Worm (Caenorhabditis elegans) whole organism, young adult: ENCODE data around the gene hum-4.

Experiments used
- athp-1 ChIP-seq: sonication (generic microtip); optimal IDR thresholded peaks from 2 replicates; lab custom pipeline; 2017; ENCODE audit warnings: mild to moderate bottlenecking, missing genetic modification characterization, missing compliant biosample characterization
- ceh-40 ChIP-seq: fragments of 200-800 bp; sonication (Bioruptor generic); IDR thresholded peaks from 2 replicates; pipeline ENCODE4 v1.3.6; 2022; ENCODE audit warnings: missing genetic modification characterization, missing compliant biosample characterization
- ceh-58 ChIP-seq: fragments of 200-800 bp; sonication (Bioruptor generic); IDR thresholded peaks from 2 replicates; pipeline ENCODE4 v1.3.6; 2022; ENCODE audit warnings: missing genetic modification characterization, missing compliant biosample characterization
- dox-1 ChIP-seq: fragments of 200-800 bp; sonication (Bioruptor generic); IDR thresholded peaks from 2 replicates; pipeline ENCODE4 v1.3.6; 2022; ENCODE audit warnings: missing genetic modification reagents, missing genetic modification characterization, missing compliant biosample characterization
- efl-1 ChIP-seq: fragments of 150-350 bp; optimal IDR thresholded peaks from 2 replicates; lab custom pipeline; 2014; ENCODE audit warnings: missing biosample characterization, missing genetic modification reagents, missing genetic modification characterization
- ets-4 ChIP-seq: fragments of 200-800 bp; sonication (Bioruptor generic); optimal IDR thresholded peaks from 2 replicates; lab custom pipeline; 2018; ENCODE audit warnings: mild to moderate bottlenecking, missing genetic modification characterization, missing compliant biosample characterization
- fkh-3 ChIP-seq: sonication (generic microtip); optimal IDR thresholded peaks from 2 replicates; lab custom pipeline; 2016; ENCODE audit warnings: mild to moderate bottlenecking, missing genetic modification characterization, missing compliant biosample characterization
- him-1 ChIP-seq: sonication (generic microtip); optimal IDR thresholded peaks from 2 replicates; lab custom pipeline; 2016; ENCODE audit warnings: missing genotype, missing genetic modification reagents, missing genetic modification characterization, missing compliant biosample characterization
- lag-1 ChIP-seq: fragments of 200-800 bp; sonication (Bioruptor generic); IDR thresholded peaks from 2 replicates; pipeline ENCODE4 v1.3.6; 2022; ENCODE audit warnings: missing genetic modification reagents, missing genetic modification characterization, missing compliant biosample characterization
- lsl-1 ChIP-seq: fragments of 200-800 bp; sonication (Bioruptor generic); optimal IDR thresholded peaks from 2 replicates; lab custom pipeline; 2018; ENCODE audit warnings: mild to moderate bottlenecking, missing genetic modification characterization, moderate library complexity, missing compliant biosample characterization
- mes-4 ChIP-seq: sonication (generic microtip); optimal IDR thresholded peaks from 2 replicates; lab custom pipeline; 2016; ENCODE audit warnings: missing genotype, missing genetic modification characterization, missing compliant biosample characterization
- nfya-2 ChIP-seq: fragments of 200-800 bp; sonication (Bioruptor generic); IDR thresholded peaks from 2 replicates; pipeline ENCODE4 v1.3.6; 2022; ENCODE audit warnings: missing genetic modification reagents, missing genetic modification characterization, missing compliant biosample characterization
- nhr-179 ChIP-seq: sonication (generic microtip); optimal IDR thresholded peaks from 2 replicates; lab custom pipeline; 2016; ENCODE audit warnings: mild to moderate bottlenecking, missing genetic modification characterization, missing compliant biosample characterization
- pha-4 ChIP-seq: fragments of 150-350 bp; sonication (generic microtip); optimal IDR thresholded peaks from 2 replicates; lab custom pipeline; 2014; ENCODE audit warnings: missing biosample characterization, missing genetic modification reagents, missing genetic modification characterization
- rpc-1 ChIP-seq, 2 experiments: fragments of 150-350 bp in 1 of 2; sonication (generic microtip) in 1 of 2; optimal IDR thresholded peaks; 2 replicates each; lab custom pipeline; 2014 to 2018; ENCODE audit warnings: missing biosample characterization in 1 of 2, missing genetic modification characterization in 1 of 2, missing genetic modification reagents in 1 of 2, missing genotype in 1 of 2
- sea-2 ChIP-seq: fragments of 200-800 bp; sonication (Bioruptor generic); IDR thresholded peaks from 2 replicates; pipeline ENCODE4 v1.3.6; 2022; ENCODE audit warnings: missing genetic modification characterization, missing compliant biosample characterization
- snpc-1.3 ChIP-seq: sonication (generic microtip); optimal IDR thresholded peaks from 2 replicates; lab custom pipeline; 2017; ENCODE audit warnings: missing genetic modification characterization, mild to moderate bottlenecking, missing compliant biosample characterization, antibody characterized with exemption, moderate library complexity, missing genotype, missing genetic modification reagents; ENCODE audit not compliant: insufficient read depth
- snpc-4 ChIP-seq, 5 experiments: fragments of 150-350 bp in 1 of 5; sonication (generic microtip) in 4 of 5; optimal IDR thresholded peaks; 2 replicates each; lab custom pipeline; 2014 to 2018; ENCODE audit warnings: missing genetic modification characterization in 5 of 5, missing biosample characterization in 3 of 5, antibody characterized with exemption in 2 of 5, mild to moderate bottlenecking in 2 of 5, missing compliant biosample characterization in 2 of 5, missing genotype in 2 of 5, moderate library complexity in 2 of 5, missing genetic modification reagents in 1 of 5
- ztf-25 ChIP-seq: fragments of 200-800 bp; sonication (Bioruptor generic); IDR thresholded peaks from 2 replicates; pipeline ENCODE4 v1.3.6; 2022; ENCODE audit warnings: missing genetic modification reagents, missing genetic modification characterization, missing compliant biosample characterization

Gene hum-4

DNA sequence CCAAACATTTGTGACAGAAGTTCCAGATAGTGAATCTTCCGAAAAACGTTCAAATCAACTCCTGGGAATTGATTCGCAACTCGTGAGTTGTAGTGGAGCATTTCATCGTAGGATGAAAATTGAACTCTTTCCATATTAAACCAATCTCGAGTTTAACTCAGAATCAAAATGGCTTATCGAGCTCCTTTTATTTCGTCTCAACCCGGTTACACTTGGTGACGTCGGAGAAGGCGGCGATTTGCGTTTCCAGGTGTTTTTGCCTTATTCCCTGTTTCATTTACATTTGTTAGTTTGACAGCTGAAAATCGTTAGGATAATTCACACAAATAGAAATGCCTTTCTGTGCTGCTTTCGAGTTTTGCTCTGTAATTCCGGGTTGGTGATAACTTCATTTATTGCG lies 57.9 kb downstream of the hum-4 start, which contains the start of gene F42E11.3:
F42E11.3 (minus strand) TSS at position 101 of the 400 bp plus-strand sequence.
- TF ChIP-seq ceh-58 (no peak), nfya-2 (GFP tag; lab: Robert Waterston, UW) (no peak), athp-1 (tag; lab: Kevin White, UChicago) (no peak), ceh-40 (no peak), ztf-25 (no peak), lsl-1 (no peak), mes-4 (no peak), ets-4 (GFP tag; lab: Kevin White, UChicago) (no peak), efl-1 (GFP tag; lab: Kevin White, UChicago) (no peak), lag-1 (GFP tag; lab: Robert Waterston, UW) (no peak), sea-2 (GFP tag; lab: Robert Waterston, UW) (no peak), him-1 (no peak), rpc-1 (optimal IDR thresholded peaks at IDR 0.05; lab: Kevin White, UChicago) (no peak), rpc-1 (tag; optimal IDR thresholded peaks at IDR 0.05; lab: Kevin White, UChicago) (no peak), snpc-1.3 (tag; lab: Kevin White, UChicago) (no peak), fkh-3 (tag; lab: Kevin White, UChicago) (no peak), nhr-179 (no peak), dox-1 (no peak), snpc-4 (GFP tag; optimal IDR thresholded peaks at IDR 0.05; lab: Kevin White, UChicago) (no peak), snpc-4 (tag; optimal IDR thresholded peaks at IDR 0.05; lab: Kevin White, UChicago) (no peak), pha-4 (no peak)
